Worm (Caenorhabditis elegans) whole organism, L4 larva: ENCODE measurements around the gene ttr-30.

Source experiments
- D1046.2 ChIP-seq: fragments of 200-800 bp; sonication (Bioruptor generic); IDR thresholded peaks from 2 replicates; pipeline ENCODE4 v1.3.6; 2022; ENCODE audit warnings: missing genetic modification characterization, missing compliant biosample characterization
- F26F4.8 ChIP-seq: fragments of 200-800 bp; sonication (Bioruptor generic); conservative IDR thresholded peaks from 2 replicates; pipeline ENCODE4 v1.3.6; 2022; ENCODE audit warnings: missing genetic modification characterization, missing compliant biosample characterization
- F37D6.2 ChIP-seq: sonication (generic microtip); optimal IDR thresholded peaks from 2 replicates; lab custom pipeline; 2016; ENCODE audit warnings: mild to moderate bottlenecking, missing genetic modification characterization, missing compliant biosample characterization
- F44E2.7 ChIP-seq: fragments of 200-800 bp; sonication (Bioruptor generic); IDR thresholded peaks from 2 replicates; pipeline ENCODE4 v2.1.2; 2022; ENCODE audit warnings: missing genetic modification characterization, missing compliant biosample characterization
- F49E8.2 ChIP-seq: sonication (generic microtip); optimal IDR thresholded peaks from 2 replicates; lab custom pipeline; 2016; ENCODE audit warnings: missing compliant biosample characterization, mild to moderate bottlenecking, missing genetic modification characterization, borderline replicate concordance
- T20F7.1 ChIP-seq: fragments of 200-800 bp; sonication (Bioruptor generic); optimal IDR thresholded peaks from 2 replicates; lab custom pipeline; 2018; ENCODE audit warnings: mild to moderate bottlenecking, missing genetic modification characterization, missing compliant biosample characterization
- Y5F2A.4 ChIP-seq: fragments of 200-800 bp; sonication (Bioruptor generic); optimal IDR thresholded peaks from 2 replicates; lab custom pipeline; 2018; ENCODE audit warnings: mild to moderate bottlenecking, missing genetic modification characterization, missing compliant biosample characterization
- ZK337.2 ChIP-seq: fragments of 200-800 bp; sonication (Bioruptor generic); IDR thresholded peaks from 2 replicates; pipeline ENCODE4 v1.3.6; 2022; ENCODE audit warnings: missing genetic modification reagents, missing genetic modification characterization, missing compliant biosample characterization
- aha-1 ChIP-seq: fragments of 150-350 bp; peaks from one replicate; lab custom pipeline; 2014; ENCODE audit warnings: missing biosample characterization, missing genetic modification characterization
- ama-1 ChIP-seq: fragments of 150-350 bp; optimal IDR thresholded peaks from 2 replicates; lab custom pipeline; 2014; ENCODE audit warnings: inconsistent platforms, mixed read lengths
- arid-1 ChIP-seq: fragments of 200-800 bp; sonication (Bioruptor generic); conservative IDR thresholded peaks from 2 replicates; pipeline ENCODE4 v1.3.6; 2022; ENCODE audit warnings: missing genetic modification reagents, missing genetic modification characterization, missing compliant biosample characterization
- ceh-20 ChIP-seq: fragments of 200-800 bp; sonication (Bioruptor generic); IDR thresholded peaks from 2 replicates; pipeline ENCODE4 v1.3.6; 2022; ENCODE audit warnings: missing genetic modification reagents, missing genetic modification characterization, missing compliant biosample characterization
- ceh-32 ChIP-seq: sonication (generic microtip); optimal IDR thresholded peaks from 2 replicates; lab custom pipeline; 2016; ENCODE audit warnings: mild to moderate bottlenecking, missing genetic modification characterization, missing compliant biosample characterization; ENCODE audit not compliant: poor library complexity
- ceh-44 ChIP-seq: fragments of 200-800 bp; sonication (Bioruptor generic); IDR thresholded peaks from 2 replicates; pipeline ENCODE4 v1.3.6; 2022; ENCODE audit warnings: missing genetic modification reagents, missing genetic modification characterization, missing compliant biosample characterization
- ces-1 ChIP-seq: fragments of 150-350 bp; sonication (generic microtip); optimal IDR thresholded peaks from 4 replicates; lab custom pipeline; 2014; ENCODE audit warnings: missing biosample characterization, missing genetic modification reagents, missing genetic modification characterization
- daf-12 ChIP-seq: fragments of 150-350 bp; optimal IDR thresholded peaks from 2 replicates; lab custom pipeline; 2014; ENCODE audit warnings: missing biosample characterization, missing genetic modification reagents, missing genetic modification characterization
- dmd-8 ChIP-seq: fragments of 200-800 bp; sonication (Bioruptor generic); IDR thresholded peaks from 2 replicates; pipeline ENCODE4 v1.3.6; 2022; ENCODE audit warnings: missing genetic modification characterization, missing compliant biosample characterization
- dpl-1 ChIP-seq: fragments of 150-350 bp; optimal IDR thresholded peaks from 2 replicates; lab custom pipeline; 2014; ENCODE audit warnings: missing biosample characterization, missing genetic modification reagents, missing genetic modification characterization
- duxl-1 ChIP-seq: sonication (generic microtip); optimal IDR thresholded peaks from 2 replicates; lab custom pipeline; 2016; ENCODE audit warnings: mild to moderate bottlenecking, missing genetic modification characterization, moderate library complexity, missing compliant biosample characterization; ENCODE audit not compliant: poor library complexity
- dve-1 ChIP-seq: sonication (generic microtip); optimal IDR thresholded peaks from 2 replicates; lab custom pipeline; 2017; ENCODE audit warnings: antibody characterized with exemption, mild to moderate bottlenecking, missing genetic modification characterization, missing compliant biosample characterization; ENCODE audit not compliant: insufficient read depth
- egl-43 ChIP-seq: fragments of 200-800 bp; sonication (Bioruptor generic); IDR thresholded peaks from 2 replicates; pipeline ENCODE4 v1.3.6; 2022; ENCODE audit warnings: missing genetic modification reagents, missing genetic modification characterization, missing compliant biosample characterization
- fos-1 ChIP-seq: fragments of 150-350 bp; optimal IDR thresholded peaks from 2 replicates; lab custom pipeline; 2014; ENCODE audit warnings: missing biosample characterization, missing genetic modification characterization
- hlh-30 ChIP-seq: sonication (generic microtip); optimal IDR thresholded peaks from 2 replicates; lab custom pipeline; 2017; ENCODE audit warnings: antibody characterized with exemption, mild to moderate bottlenecking, missing genetic modification characterization, missing compliant biosample characterization; ENCODE audit not compliant: insufficient read depth
- hmg-1.1 ChIP-seq: fragments of 200-800 bp; sonication (Bioruptor generic); IDR thresholded peaks from 2 replicates; pipeline ENCODE4 v1.3.6; 2022; ENCODE audit warnings: missing genetic modification reagents, missing genetic modification characterization, missing compliant biosample characterization
- lim-7 ChIP-seq: fragments of 200-800 bp; sonication (Bioruptor generic); IDR thresholded peaks from 2 replicates; pipeline ENCODE4 v1.3.6; 2022; ENCODE audit warnings: missing genetic modification characterization, missing compliant biosample characterization
- lin-15B ChIP-seq: fragments of 150-350 bp; sonication (generic microtip); optimal IDR thresholded peaks from 3 replicates; lab custom pipeline; 2014; ENCODE audit warnings: missing biosample characterization, missing genetic modification characterization
- lin-38 ChIP-seq: fragments of 200-800 bp; sonication (Bioruptor generic); IDR thresholded peaks from 2 replicates; pipeline ENCODE4 v1.3.6; 2022; ENCODE audit warnings: missing genetic modification reagents, missing genetic modification characterization, missing compliant biosample characterization
- lin-39 ChIP-seq: fragments of 150-350 bp; optimal IDR thresholded peaks from 2 replicates; lab custom pipeline; 2014; ENCODE audit warnings: missing biosample characterization, missing genetic modification reagents, missing genetic modification characterization
- lir-3 ChIP-seq: sonication (generic microtip); optimal IDR thresholded peaks from 2 replicates; lab custom pipeline; 2016; ENCODE audit warnings: mild to moderate bottlenecking, missing genetic modification characterization, missing compliant biosample characterization
- lsy-2 ChIP-seq, 2 experiments: fragments of 150-350 bp in 1 of 2; sonication (generic microtip) in 1 of 2; optimal IDR thresholded peaks; 2 replicates each; lab custom pipeline; 2014 to 2017; ENCODE audit warnings: missing biosample characterization in 2 of 2, missing genetic modification characterization in 2 of 2
- madf-9 ChIP-seq: fragments of 200-800 bp; sonication (Bioruptor generic); conservative IDR thresholded peaks from 2 replicates; pipeline ENCODE4 v1.3.6; 2022; ENCODE audit warnings: missing genetic modification reagents, missing genetic modification characterization, missing compliant biosample characterization
- mep-1 ChIP-seq: fragments of 150-350 bp; sonication (generic microtip); optimal IDR thresholded peaks from 3 replicates; lab custom pipeline; 2014; ENCODE audit warnings: missing biosample characterization, missing genetic modification characterization
- mes-2 ChIP-seq: sonication (generic microtip); optimal IDR thresholded peaks from 2 replicates; lab custom pipeline; 2016; ENCODE audit warnings: missing genotype, mild to moderate bottlenecking, missing genetic modification characterization, missing compliant biosample characterization; ENCODE audit not compliant: poor library complexity, severe bottlenecking
- mxl-3 ChIP-seq: fragments of 200-800 bp; sonication (Bioruptor generic); optimal IDR thresholded peaks from 2 replicates; lab custom pipeline; 2018; ENCODE audit warnings: mild to moderate bottlenecking, missing genetic modification characterization, missing compliant biosample characterization
- nhr-28 ChIP-seq: fragments of 150-350 bp; optimal IDR thresholded peaks from 2 replicates; lab custom pipeline; 2014; ENCODE audit warnings: missing biosample characterization, missing genetic modification characterization
- nhr-6 ChIP-seq: fragments of 150-350 bp; optimal IDR thresholded peaks from 2 replicates; lab custom pipeline; 2014; ENCODE audit warnings: missing biosample characterization, missing genetic modification characterization
- nhr-76 ChIP-seq: fragments of 150-350 bp; optimal IDR thresholded peaks from 2 replicates; lab custom pipeline; 2014; ENCODE audit warnings: missing biosample characterization, missing genetic modification characterization
- nhr-77 ChIP-seq: fragments of 150-350 bp; optimal IDR thresholded peaks from 2 replicates; lab custom pipeline; 2014; ENCODE audit warnings: missing biosample characterization, missing genetic modification characterization
- pqm-1 ChIP-seq: sonication (generic microtip); optimal IDR thresholded peaks from 2 replicates; lab custom pipeline; 2017; ENCODE audit warnings: missing biosample characterization, missing genetic modification characterization
- saeg-2 ChIP-seq: fragments of 200-800 bp; sonication (Bioruptor generic); IDR thresholded peaks from 2 replicates; pipeline ENCODE4 v1.3.6; 2022; ENCODE audit warnings: missing genetic modification reagents, missing genetic modification characterization, missing compliant biosample characterization
- set-16 ChIP-seq: fragments of 200-800 bp; sonication (Bioruptor generic); IDR thresholded peaks from 2 replicates; pipeline ENCODE4 v1.3.6; 2022; ENCODE audit warnings: missing genetic modification reagents, missing genetic modification characterization, missing compliant biosample characterization
- snpc-1.2 ChIP-seq: fragments of 200-800 bp; sonication (Bioruptor generic); IDR thresholded peaks from 2 replicates; pipeline ENCODE4 v1.3.6; 2022; ENCODE audit warnings: missing genetic modification reagents, missing genetic modification characterization, missing compliant biosample characterization
- tag-97 ChIP-seq: fragments of 200-800 bp; sonication (Bioruptor generic); IDR thresholded peaks from 2 replicates; pipeline ENCODE4 v1.3.6; 2022; ENCODE audit warnings: missing genetic modification characterization, missing compliant biosample characterization
- tra-1 ChIP-seq: fragments of 200-800 bp; sonication (Bioruptor generic); IDR thresholded peaks from 2 replicates; pipeline ENCODE4 v1.3.6; 2022; ENCODE audit warnings: missing genetic modification reagents, missing genetic modification characterization, missing compliant biosample characterization
- unc-130 ChIP-seq: sonication (generic microtip); optimal IDR thresholded peaks from 2 replicates; lab custom pipeline; 2016; ENCODE audit warnings: missing genetic modification reagents, missing genetic modification characterization, missing compliant biosample characterization
- unc-39 ChIP-seq: sonication (generic microtip); optimal IDR thresholded peaks from 2 replicates; lab custom pipeline; 2017; ENCODE audit warnings: missing biosample characterization, missing genetic modification characterization
- unc-62 ChIP-seq, 3 experiments: fragments of 150-350 bp in 1 of 3; sonication (generic microtip); optimal IDR thresholded peaks in 2 of 3; peaks in 1 of 3; 1 replicate in 1 of 3; 2 replicates in 2 of 3; lab custom pipeline; 2014 to 2017; ENCODE audit warnings: missing biosample characterization in 3 of 3, missing genetic modification characterization in 3 of 3, missing genetic modification reagents in 3 of 3, missing genotype in 1 of 3
- vab-7 ChIP-seq: fragments of 200-800 bp; sonication (Bioruptor generic); IDR thresholded peaks from 2 replicates; pipeline ENCODE4 v1.3.6; 2022; ENCODE audit warnings: missing genetic modification reagents, missing genetic modification characterization, missing compliant biosample characterization
- zag-1 ChIP-seq: fragments of 150-350 bp; optimal IDR thresholded peaks from 2 replicates; lab custom pipeline; 2014; ENCODE audit warnings: missing biosample characterization, missing genetic modification characterization
- ztf-11 ChIP-seq: fragments of 150-350 bp; optimal IDR thresholded peaks from 2 replicates; lab custom pipeline; 2014; ENCODE audit warnings: missing biosample characterization, missing genetic modification characterization

The ttr-30 gene

ce11 chrX:7340915-7341559 lies 10.3 kb downstream of the ttr-30 start, which contains the start of gene C07D8.6:
Gene C07D8.6, plus strand, starts transcription at chrX:7341509.
- no peak for TF ChIP-seq arid-1
- no peak for TF ChIP-seq set-16 (GFP tag; lab: Robert Waterston, UW)
- no peak for TF ChIP-seq hmg-1.1 (GFP tag; lab: Robert Waterston, UW)
- no peak for TF ChIP-seq Y5F2A.4
- TF ChIP-seq ceh-20 (GFP tag; lab: Robert Waterston, UW), result no peak
- TF ChIP-seq ZK337.2, result no peak
- no peak for TF ChIP-seq dpl-1
- no peak for TF ChIP-seq snpc-1.2 (GFP tag; lab: Robert Waterston, UW)
- TF ChIP-seq lim-7, result no peak
- TF ChIP-seq lin-15B (tag; lab: Kevin White, UChicago), result no peak
- peak; percentile 82 for TF ChIP-seq mxl-3 (GFP tag; lab: Kevin White, UChicago)
- TF ChIP-seq ceh-32, result no peak
- no peak for TF ChIP-seq ceh-44 (GFP tag; lab: Robert Waterston, UW)
- TF ChIP-seq unc-62 (GFP tag; optimal IDR thresholded peaks at IDR 0.05 in 1 of 2; lab: Kevin White, UChicago), result peak in 1 of 2 experiments; percentile 28
- no peak for TF ChIP-seq unc-62 (tag; optimal IDR thresholded peaks at IDR 0.05; lab: Kevin White, UChicago)
- no peak for TF ChIP-seq F26F4.8 (GFP tag; lab: Robert Waterston, UW)
- TF ChIP-seq ces-1 (GFP tag; lab: Kevin White, UChicago), result no peak
- TF ChIP-seq nhr-6 (tag; lab: Kevin White, UChicago), result peak; percentile 60
- peak; percentile 96 for TF ChIP-seq aha-1 (tag; lab: Kevin White, UChicago)
- TF ChIP-seq dmd-8, result no peak
- no peak for TF ChIP-seq vab-7 (GFP tag; lab: Robert Waterston, UW)
- TF ChIP-seq egl-43 (GFP tag; lab: Robert Waterston, UW), result no peak
- no peak for TF ChIP-seq F44E2.7 (GFP tag; lab: Robert Waterston, UW)
- TF ChIP-seq lir-3 (tag; lab: Kevin White, UChicago), result no peak
- peak; percentile 59 for TF ChIP-seq hlh-30
- TF ChIP-seq daf-12, result no peak
- peak; percentile 95 for TF ChIP-seq pqm-1 (tag; lab: Kevin White, UChicago)
- no peak for TF ChIP-seq zag-1 (tag; lab: Kevin White, UChicago)
- peak; percentile 26 for TF ChIP-seq mes-2 (tag; lab: Kevin White, UChicago)
- no peak for TF ChIP-seq F37D6.2 (tag; lab: Kevin White, UChicago)
- no peak for TF ChIP-seq tag-97 (GFP tag; lab: Robert Waterston, UW)
- TF ChIP-seq mep-1 (tag; lab: Kevin White, UChicago), result peak; percentile 59
- no peak for TF ChIP-seq ama-1 (lab: Kevin White, UChicago)
- TF ChIP-seq madf-9 (GFP tag; lab: Robert Waterston, UW), result no peak
- no peak for TF ChIP-seq F49E8.2 (tag; lab: Kevin White, UChicago)
- TF ChIP-seq lin-39 (tag; lab: Kevin White, UChicago), result no peak
- TF ChIP-seq nhr-28 (tag; lab: Kevin White, UChicago), result peak; percentile 95
- TF ChIP-seq lsy-2 (tag; optimal IDR thresholded peaks at IDR 0.05; lab: Kevin White, UChicago), result peak in 1 of 2 experiments; percentile 52
- no peak for TF ChIP-seq ztf-11 (tag; lab: Kevin White, UChicago)
- peak; percentile 53; the same call in 1 of the 2 replicates for TF ChIP-seq tra-1 (GFP tag; lab: Robert Waterston, UW)
- TF ChIP-seq unc-130 (GFP tag; lab: Kevin White, UChicago), result no peak
- no peak for TF ChIP-seq nhr-76 (tag; lab: Kevin White, UChicago)
- no peak for TF ChIP-seq duxl-1 (tag; lab: Kevin White, UChicago)
- TF ChIP-seq lin-38 (GFP tag; lab: Robert Waterston, UW), result no peak
- no peak for TF ChIP-seq D1046.2 (GFP tag; lab: Robert Waterston, UW)
- no peak for TF ChIP-seq unc-39
- no peak for TF ChIP-seq fos-1 (tag; lab: Kevin White, UChicago)
- peak; percentile 79 for TF ChIP-seq dve-1 (tag; lab: Kevin White, UChicago)
- TF ChIP-seq nhr-77 (tag; lab: Kevin White, UChicago), result peak; percentile 70
- no peak for TF ChIP-seq T20F7.1 (GFP tag; lab: Kevin White, UChicago)
- 0 out of 2 replicates have a peak, but pooled peaks have one; percentile 33 for TF ChIP-seq saeg-2 (GFP tag; lab: Robert Waterston, UW)
